Worm (Caenorhabditis elegans) whole organism, L4 larva: ENCODE measurements around the gene col-97.

Experiments used
- Y5F2A.4 ChIP-seq: fragments of 200-800 bp; sonication (Bioruptor generic); optimal IDR thresholded peaks from 2 replicates; lab custom pipeline; 2018; ENCODE audit warnings: mild to moderate bottlenecking, missing genetic modification characterization, missing compliant biosample characterization
- aly-2 ChIP-seq: sonication (generic microtip); optimal IDR thresholded peaks from 2 replicates; lab custom pipeline; 2018; ENCODE audit warnings: missing biosample characterization, missing genetic modification characterization
- cey-2 ChIP-seq: sonication (generic microtip); optimal IDR thresholded peaks from 3 replicates; lab custom pipeline; 2017; ENCODE audit warnings: missing genetic modification characterization, mild to moderate bottlenecking, missing compliant biosample characterization, antibody characterized with exemption, borderline replicate concordance; ENCODE audit not compliant: insufficient read depth
- lin-13 ChIP-seq: fragments of 150-350 bp; optimal IDR thresholded peaks from 2 replicates; lab custom pipeline; 2014; ENCODE audit warnings: missing biosample characterization, missing genetic modification reagents, missing genetic modification characterization
- lin-15B ChIP-seq: fragments of 150-350 bp; sonication (generic microtip); optimal IDR thresholded peaks from 3 replicates; lab custom pipeline; 2014; ENCODE audit warnings: missing biosample characterization, missing genetic modification characterization
- nhr-10 ChIP-seq: fragments of 150-350 bp; optimal IDR thresholded peaks from 2 replicates; lab custom pipeline; 2014; ENCODE audit warnings: missing biosample characterization, missing genetic modification characterization
- nhr-76 ChIP-seq: fragments of 150-350 bp; optimal IDR thresholded peaks from 2 replicates; lab custom pipeline; 2014; ENCODE audit warnings: missing biosample characterization, missing genetic modification characterization
- pha-4 ChIP-seq, 2 experiments: fragments of 150-350 bp in 1 of 2; fragments of 200-800 bp in 1 of 2; sonication (Bioruptor generic) in 1 of 2; IDR thresholded peaks in 1 of 2; optimal IDR thresholded peaks in 1 of 2; 2 replicates each; pipeline versions ENCODE4 v1.3.6 to Lab custom; 2014 to 2022; ENCODE audit warnings: missing genetic modification characterization in 2 of 2, missing genetic modification reagents in 2 of 2, missing biosample characterization in 1 of 2, missing compliant biosample characterization in 1 of 2
- pqm-1 ChIP-seq: sonication (generic microtip); optimal IDR thresholded peaks from 2 replicates; lab custom pipeline; 2017; ENCODE audit warnings: missing biosample characterization, missing genetic modification characterization
- rbr-2 ChIP-seq: sonication (generic microtip); optimal IDR thresholded peaks from 2 replicates; lab custom pipeline; 2016; ENCODE audit warnings: missing genotype, missing genetic modification characterization, missing compliant biosample characterization
- sdz-12 ChIP-seq: fragments of 200-800 bp; sonication (Bioruptor generic); optimal IDR thresholded peaks from 2 replicates; lab custom pipeline; 2018; ENCODE audit warnings: mild to moderate bottlenecking, missing genetic modification characterization, missing compliant biosample characterization
- snpc-4 ChIP-seq: fragments of 150-350 bp; optimal IDR thresholded peaks from 2 replicates; lab custom pipeline; 2014; ENCODE audit warnings: missing biosample characterization, missing genetic modification characterization
- zag-1 ChIP-seq: fragments of 150-350 bp; optimal IDR thresholded peaks from 2 replicates; lab custom pipeline; 2014; ENCODE audit warnings: missing biosample characterization, missing genetic modification characterization
- ztf-11 ChIP-seq: fragments of 150-350 bp; optimal IDR thresholded peaks from 2 replicates; lab custom pipeline; 2014; ENCODE audit warnings: missing biosample characterization, missing genetic modification characterization

DNA sequence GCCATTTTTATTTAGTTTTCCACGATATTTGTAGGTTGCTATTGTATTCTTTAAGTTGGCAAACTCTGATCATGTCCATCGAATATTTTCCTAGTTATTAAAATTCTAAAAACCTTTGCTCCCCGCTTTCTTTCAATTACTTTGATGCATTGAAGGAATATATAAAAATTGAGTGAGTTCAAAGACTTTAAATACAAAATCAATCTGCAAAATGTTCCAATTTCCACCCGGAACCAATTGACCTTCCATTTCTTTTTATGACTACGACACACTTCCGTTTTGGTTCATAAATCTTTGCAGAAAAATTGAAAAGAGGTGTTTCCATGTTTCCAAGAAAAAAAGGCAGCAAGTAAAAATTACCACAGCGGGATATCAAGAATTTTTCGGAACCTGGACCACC, 46.2 kb upstream of the col-97 start, which contains the start of gene F54F12.2:
- TF ChIP-seq cey-2 (tag; lab: Kevin White, UChicago) = no peak
- no peak for TF ChIP-seq rbr-2 (tag; lab: Kevin White, UChicago)
- no peak for TF ChIP-seq pqm-1 (tag; lab: Kevin White, UChicago)
- no peak for TF ChIP-seq aly-2 (tag; lab: Kevin White, UChicago)
- TF ChIP-seq ztf-11 (tag; lab: Kevin White, UChicago) = no peak
- no peak for TF ChIP-seq Y5F2A.4 (GFP tag; lab: Kevin White, UChicago)
- no peak for TF ChIP-seq sdz-12 (GFP tag; lab: Kevin White, UChicago)
- TF ChIP-seq nhr-76 = no peak
- no peak for TF ChIP-seq nhr-10 (tag; lab: Kevin White, UChicago)
- TF ChIP-seq zag-1 = no peak
- no peak for TF ChIP-seq lin-13 (GFP tag; lab: Kevin White, UChicago)
- TF ChIP-seq pha-4 (GFP tag; IDR thresholded peaks at IDR 0.05; lab: Robert Waterston, UW) = no peak
- TF ChIP-seq pha-4 (tag; optimal IDR thresholded peaks at IDR 0.05; lab: Kevin White, UChicago) = no peak
- TF ChIP-seq lin-15B (tag; lab: Kevin White, UChicago) = no peak
- TF ChIP-seq snpc-4 (tag; lab: Kevin White, UChicago) = no peak
